Worm (Caenorhabditis elegans): ENCODE results near the gene F55C10.5.

ce11 chrV:11372284-11372878 is 10.5 kb upstream of the F55C10.5 start:
- TF ChIP-seq med-1 (GFP tag; optimal IDR thresholded peaks at IDR 0.05; ENCODE audit: insufficient read depth) (no peak), flt-1 (GFP tag; IDR thresholded peaks at IDR 0.05) (no peak), ztf-23 (GFP tag; IDR thresholded peaks at IDR 0.05) (no peak), ref-1 (GFP tag; conservative IDR thresholded peaks at IDR 0.05) (no peak), cog-1 (tag; optimal IDR thresholded peaks at IDR 0.05) (no peak)
